Fruit fly (Drosophila melanogaster): ENCODE data around the gene Sfp26Ad.

- no peak for TF ChIP-seq CG14711 (tag; optimal IDR thresholded peaks at IDR 0.05)
- TF ChIP-seq cnc (optimal IDR thresholded peaks at IDR 0.05) = no peak
- TF ChIP-seq CG12768 (GFP tag; optimal IDR thresholded peaks at IDR 0.05) = no peak
These were observed 41.6 kb downstream of the Sfp26Ad start for dm6 chr2L:5901553-5901952.
